Worm (Caenorhabditis elegans): ENCODE measurements around the gene pqn-35.

DNA sequence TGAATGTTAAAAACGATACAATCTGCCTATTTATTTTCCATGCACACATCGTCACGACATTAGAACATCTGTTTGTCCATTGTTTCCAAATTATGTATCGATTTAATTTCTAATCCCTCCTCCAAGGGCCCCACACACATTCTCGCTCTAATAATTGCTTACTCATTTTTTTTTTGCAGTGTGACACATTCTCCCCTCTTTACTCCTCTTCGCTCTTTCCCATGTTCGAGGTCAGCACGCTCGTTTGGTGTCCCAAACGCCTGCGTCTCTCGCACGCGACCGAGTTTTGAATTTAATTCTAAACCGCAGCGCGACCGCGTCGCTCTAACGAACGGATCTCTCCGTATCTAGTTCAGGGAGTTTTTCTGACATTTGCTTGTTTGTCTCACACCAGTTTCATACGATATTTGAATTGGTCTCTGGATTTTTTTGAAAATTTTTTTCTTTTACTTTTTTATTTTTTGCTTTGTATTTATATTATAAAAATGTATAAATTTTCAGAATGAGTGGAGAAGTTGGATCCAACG lies 59.9 kb downstream of the pqn-35 start, which contains the start of the genes clec-140 and hmg-11:
- TF ChIP-seq lin-39 (tag; optimal IDR thresholded peaks at IDR 0.05) (no peak), daf-12 (tag; optimal IDR thresholded peaks at IDR 0.05) (no peak), nhr-42 (GFP tag; IDR thresholded peaks at IDR 0.05) (no peak), unc-62 (GFP tag; optimal IDR thresholded peaks at IDR 0.05 in 1 of 2) (no peak), unc-62 (tag; optimal IDR thresholded peaks at IDR 0.05) (no peak), fos-1 (tag; optimal IDR thresholded peaks at IDR 0.05) (no peak)

Data from whole organism, L4 larva.